Worm (Caenorhabditis elegans) whole organism, L3 larva: ENCODE results near the gene C09G4.4.

Experiments
- R02D3.7 ChIP-seq: fragments of 150-350 bp; optimal IDR thresholded peaks from 2 replicates; lab custom pipeline; 2014; ENCODE audit warnings: missing biosample characterization, missing genetic modification characterization
- ZK546.5 ChIP-seq: sonication (generic microtip); optimal IDR thresholded peaks from 2 replicates; lab custom pipeline; 2017; ENCODE audit warnings: missing biosample characterization, missing genetic modification characterization
- aly-2 ChIP-seq: fragments of 150-350 bp; optimal IDR thresholded peaks from 2 replicates; lab custom pipeline; 2014; ENCODE audit warnings: missing biosample characterization, missing genetic modification characterization
- ama-1 ChIP-seq: fragments of 150-350 bp; optimal IDR thresholded peaks from 2 replicates; lab custom pipeline; 2018
- ceh-28 ChIP-seq: fragments of 150-350 bp; optimal IDR thresholded peaks from 2 replicates; lab custom pipeline; 2014; ENCODE audit warnings: missing biosample characterization, missing genetic modification reagents, missing genetic modification characterization
- ceh-82 ChIP-seq: fragments of 150-350 bp; optimal IDR thresholded peaks from 2 replicates; lab custom pipeline; 2014; ENCODE audit warnings: missing biosample characterization, missing genetic modification characterization
- ceh-9 ChIP-seq: sonication (generic microtip); optimal IDR thresholded peaks from 2 replicates; lab custom pipeline; 2018; ENCODE audit warnings: missing biosample characterization, missing genetic modification characterization
- daf-12 ChIP-seq: fragments of 150-350 bp; optimal IDR thresholded peaks from 2 replicates; lab custom pipeline; 2014; ENCODE audit warnings: missing biosample characterization, missing genetic modification reagents, missing genetic modification characterization
- egl-5 ChIP-seq: fragments of 150-350 bp; optimal IDR thresholded peaks from 2 replicates; lab custom pipeline; 2017; ENCODE audit warnings: missing biosample characterization, missing genetic modification reagents, missing genetic modification characterization, inconsistent platforms
- elt-1 ChIP-seq: fragments of 150-350 bp; optimal IDR thresholded peaks from 2 replicates; lab custom pipeline; 2014; ENCODE audit warnings: missing biosample characterization, missing genetic modification characterization
- elt-2 ChIP-seq: sonication (generic microtip); optimal IDR thresholded peaks from 2 replicates; lab custom pipeline; 2016; ENCODE audit warnings: missing genetic modification reagents, mild to moderate bottlenecking, missing genetic modification characterization, missing compliant biosample characterization
- elt-3 ChIP-seq, 3 experiments: fragments of 150-350 bp in 1 of 3; sonication (generic microtip) in 2 of 3; optimal IDR thresholded peaks; 2 replicates in 2 of 3; 4 replicates in 1 of 3; lab custom pipeline; 2014 to 2017; ENCODE audit warnings: missing biosample characterization in 3 of 3, missing genetic modification characterization in 3 of 3
- eor-1 ChIP-seq, 2 experiments: fragments of 150-350 bp; optimal IDR thresholded peaks; 2 replicates each; lab custom pipeline; 2014 to 2018; ENCODE audit warnings: missing biosample characterization in 2 of 2, missing genetic modification characterization in 2 of 2
- fkh-10 ChIP-seq: sonication (generic microtip); optimal IDR thresholded peaks from 2 replicates; lab custom pipeline; 2017; ENCODE audit warnings: missing biosample characterization, missing genetic modification reagents, missing genetic modification characterization
- jun-1 ChIP-seq: fragments of 150-350 bp; optimal IDR thresholded peaks from 2 replicates; lab custom pipeline; 2014; ENCODE audit warnings: missing biosample characterization, missing genetic modification reagents, missing genetic modification characterization
- lin-15B ChIP-seq: fragments of 150-350 bp; optimal IDR thresholded peaks from 2 replicates; lab custom pipeline; 2014; ENCODE audit warnings: missing biosample characterization, missing genetic modification characterization
- lin-39 ChIP-seq: fragments of 150-350 bp; optimal IDR thresholded peaks from 2 replicates; lab custom pipeline; 2018; ENCODE audit warnings: missing biosample characterization, missing genetic modification reagents, missing genetic modification characterization
- lsy-12 ChIP-seq: sonication (generic microtip); optimal IDR thresholded peaks from 2 replicates; lab custom pipeline; 2016; ENCODE audit warnings: mild to moderate bottlenecking, missing genetic modification characterization, missing compliant biosample characterization
- mdl-1 ChIP-seq: fragments of 150-350 bp; optimal IDR thresholded peaks from 2 replicates; lab custom pipeline; 2014; ENCODE audit warnings: missing biosample characterization, missing genetic modification characterization
- mml-1 ChIP-seq: fragments of 150-350 bp; sonication (generic microtip); optimal IDR thresholded peaks from 3 replicates; lab custom pipeline; 2014; ENCODE audit warnings: missing biosample characterization, missing genetic modification characterization
- nfya-1 ChIP-seq: sonication (generic microtip); optimal IDR thresholded peaks from 2 replicates; lab custom pipeline; 2017; ENCODE audit warnings: missing genetic modification characterization, mild to moderate bottlenecking, missing compliant biosample characterization, antibody characterized with exemption, moderate library complexity; ENCODE audit not compliant: insufficient read depth
- nhr-12 ChIP-seq: fragments of 150-350 bp; optimal IDR thresholded peaks from 2 replicates; lab custom pipeline; 2014; ENCODE audit warnings: missing biosample characterization, missing genetic modification characterization
- nhr-23 ChIP-seq: fragments of 150-350 bp; optimal IDR thresholded peaks from 2 replicates; lab custom pipeline; 2014; ENCODE audit warnings: missing biosample characterization, missing genetic modification reagents, missing genetic modification characterization
- nhr-237 ChIP-seq: fragments of 150-350 bp; optimal IDR thresholded peaks from 2 replicates; lab custom pipeline; 2014; ENCODE audit warnings: missing biosample characterization, missing genetic modification characterization
- nhr-25 ChIP-seq: sonication (generic microtip); optimal IDR thresholded peaks from 2 replicates; lab custom pipeline; 2017; ENCODE audit warnings: missing biosample characterization, missing genetic modification characterization
- nhr-43 ChIP-seq: sonication (generic microtip); optimal IDR thresholded peaks from 2 replicates; lab custom pipeline; 2016; ENCODE audit warnings: mild to moderate bottlenecking, missing genetic modification characterization, missing compliant biosample characterization; ENCODE audit not compliant: poor library complexity, severe bottlenecking
- nhr-76 ChIP-seq: fragments of 150-350 bp; sonication (generic microtip); optimal IDR thresholded peaks from 5 replicates; lab custom pipeline; 2014; ENCODE audit warnings: missing biosample characterization, missing genetic modification characterization
- nhr-77 ChIP-seq: fragments of 150-350 bp; optimal IDR thresholded peaks from 2 replicates; lab custom pipeline; 2014; ENCODE audit warnings: missing biosample characterization, missing genetic modification characterization
- pqm-1 ChIP-seq: fragments of 150-350 bp; optimal IDR thresholded peaks from 2 replicates; lab custom pipeline; 2017; ENCODE audit warnings: missing biosample characterization, missing genetic modification characterization, inconsistent platforms
- sea-2 ChIP-seq: fragments of 150-350 bp; sonication (generic microtip); optimal IDR thresholded peaks from 4 replicates; lab custom pipeline; 2014; ENCODE audit warnings: missing biosample characterization, missing genetic modification reagents, missing genetic modification characterization
- skn-1 ChIP-seq: fragments of 150-350 bp; optimal IDR thresholded peaks from 2 replicates; lab custom pipeline; 2014; ENCODE audit warnings: missing biosample characterization, missing genetic modification characterization
- snpc-4 ChIP-seq: fragments of 150-350 bp; optimal IDR thresholded peaks from 2 replicates; lab custom pipeline; 2014; ENCODE audit warnings: missing biosample characterization, missing genetic modification characterization
- tbx-2 ChIP-seq: sonication (generic microtip); optimal IDR thresholded peaks from 2 replicates; lab custom pipeline; 2016; ENCODE audit warnings: mild to moderate bottlenecking, missing genetic modification characterization, missing compliant biosample characterization
- unc-39 ChIP-seq: sonication (generic microtip); optimal IDR thresholded peaks from 4 replicates; lab custom pipeline; 2017; ENCODE audit warnings: missing biosample characterization, missing genetic modification characterization
- ztf-11 ChIP-seq: fragments of 150-350 bp; optimal IDR thresholded peaks from 2 replicates; lab custom pipeline; 2014; ENCODE audit warnings: missing biosample characterization, missing genetic modification characterization
- ztf-4 ChIP-seq: fragments of 150-350 bp; optimal IDR thresholded peaks from 2 replicates; lab custom pipeline; 2014; ENCODE audit warnings: missing biosample characterization, missing genetic modification characterization

The C09G4.4 gene

DNA sequence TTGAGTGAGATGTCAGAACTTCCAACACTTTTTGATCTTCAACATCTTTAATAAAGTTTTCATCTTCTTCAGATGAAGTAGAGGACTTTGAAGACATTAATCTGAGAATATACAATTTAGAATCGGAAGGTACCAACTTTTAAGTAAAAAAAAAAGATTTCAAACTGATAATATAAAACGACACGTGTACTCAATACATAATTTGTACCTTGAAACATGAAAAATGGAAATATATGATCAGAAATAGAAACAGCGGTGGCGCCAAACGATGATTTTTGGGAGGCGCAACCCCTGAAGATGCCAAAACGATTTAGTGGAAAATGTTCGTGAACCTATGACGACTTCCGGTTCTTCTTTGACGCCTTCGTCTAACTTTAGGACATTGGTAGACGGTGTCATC is 40.3 kb upstream of the C09G4.4 start, which contains the start of gene oat-1:
oat-1 (minus strand) TSS at position 101 of the 400 bp plus-strand sequence.
- TF ChIP-seq lin-39 (tag; lab: Kevin White, UChicago) (no peak), aly-2 (no peak), ztf-4 (tag; lab: Kevin White, UChicago) (no peak), mml-1 (tag; lab: Kevin White, UChicago) (no peak), elt-1 (tag; lab: Kevin White, UChicago) (no peak)
- TF ChIP-seq, all 47 proteins: peak for 0

DNA sequence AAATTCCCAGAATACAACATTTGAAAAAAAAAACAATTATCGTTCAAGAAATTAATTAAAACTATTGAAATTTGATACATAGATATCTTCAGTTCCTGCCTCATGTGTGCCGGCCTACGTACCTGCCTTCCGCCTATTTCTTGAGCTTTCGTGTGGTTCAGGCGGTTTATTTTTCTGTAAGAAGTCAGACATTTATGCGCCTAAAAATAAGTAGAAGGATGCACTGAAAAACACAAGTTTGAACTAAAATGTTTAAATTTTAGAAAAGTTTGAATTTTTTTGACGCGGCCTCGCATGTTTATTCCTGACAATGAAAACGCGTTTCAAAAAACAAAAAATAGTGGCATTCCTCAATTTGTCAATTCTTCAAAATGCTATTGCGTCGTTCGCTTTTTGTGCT is 39.0 kb upstream of the C09G4.4 start, which contains the start of gene C28C12.11:
C28C12.11 (plus strand) TSS at position 301 of the 400 bp plus-strand sequence.
- no peak for TF ChIP-seq nhr-43 (tag; lab: Kevin White, UChicago)
- TF ChIP-seq mdl-1 (tag; lab: Kevin White, UChicago) = no peak
- TF ChIP-seq nhr-23 (tag; lab: Kevin White, UChicago) = no peak
- no peak for TF ChIP-seq daf-12 (tag; lab: Kevin White, UChicago)
- no peak for TF ChIP-seq ceh-82 (tag; lab: Kevin White, UChicago)
- TF ChIP-seq ceh-9 (tag; lab: Kevin White, UChicago) = no peak
- TF ChIP-seq lsy-12 = no peak
- no peak for TF ChIP-seq fkh-10 (GFP tag; lab: Kevin White, UChicago)
- no peak for TF ChIP-seq unc-39
- no peak for TF ChIP-seq egl-5
- TF ChIP-seq eor-1 (tag; optimal IDR thresholded peaks at IDR 0.05; lab: Kevin White, UChicago) = no peak
- TF ChIP-seq R02D3.7 (tag; lab: Kevin White, UChicago) = no peak
- no peak for TF ChIP-seq nhr-12 (tag; lab: Kevin White, UChicago)
- TF ChIP-seq nfya-1 (tag; lab: Kevin White, UChicago) = no peak
- no peak for TF ChIP-seq nhr-25 (tag; lab: Kevin White, UChicago)
- no peak for TF ChIP-seq jun-1 (tag; lab: Kevin White, UChicago)
- TF ChIP-seq ZK546.5 (tag; lab: Kevin White, UChicago) = no peak
- TF ChIP-seq elt-3 (tag; optimal IDR thresholded peaks at IDR 0.05; lab: Kevin White, UChicago) = no peak
- TF ChIP-seq, all 47 proteins: peak for 0

DNA sequence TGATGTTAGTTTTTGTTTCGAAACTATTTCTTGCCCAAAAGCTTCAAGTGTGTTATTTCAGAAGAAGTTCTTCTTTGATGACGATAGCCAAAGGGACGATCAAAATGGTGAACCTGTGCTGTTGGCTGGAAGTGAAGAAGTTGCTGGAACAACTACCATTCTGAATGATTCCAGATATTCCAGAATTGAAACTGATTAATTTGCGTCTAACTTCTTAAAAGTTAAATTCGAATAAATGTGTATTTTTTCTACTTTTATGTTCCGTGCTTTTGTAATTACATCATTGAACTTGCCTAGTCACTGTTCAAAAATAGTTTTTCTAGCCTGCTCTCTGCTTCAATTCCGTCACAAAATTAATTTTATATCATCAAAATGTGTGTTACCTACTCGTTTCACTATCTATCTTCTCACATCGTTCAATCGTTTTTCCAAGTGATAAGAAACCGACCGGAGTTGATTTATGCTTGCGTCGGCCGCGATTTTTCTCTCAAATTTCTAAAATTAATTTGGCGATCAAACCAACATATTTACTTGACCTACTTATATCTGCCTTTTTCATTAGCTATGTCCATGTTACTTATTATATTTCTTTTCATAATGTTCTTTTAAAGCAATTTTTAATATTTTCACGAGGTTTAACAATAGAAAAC is 37.6 kb upstream of the C09G4.4 start:
- TF ChIP-seq skn-1 (tag; lab: Kevin White, UChicago) = no peak
- TF ChIP-seq ama-1 (lab: Kevin White, UChicago) = no peak
- TF ChIP-seq lin-15B (tag; lab: Kevin White, UChicago) = no peak
- no peak for TF ChIP-seq ZK546.5 (tag; lab: Kevin White, UChicago)
- TF ChIP-seq aly-2 = no peak
- TF ChIP-seq egl-5 = no peak
- TF ChIP-seq unc-39 = no peak
- TF ChIP-seq elt-1 (tag; lab: Kevin White, UChicago) = no peak
- TF ChIP-seq jun-1 (tag; lab: Kevin White, UChicago) = no peak
- peak; percentile 82 for TF ChIP-seq elt-2 (tag; lab: Kevin White, UChicago)
- no peak for TF ChIP-seq nhr-76 (tag; lab: Kevin White, UChicago)
- TF ChIP-seq ceh-28 (tag; lab: Kevin White, UChicago) = no peak
- no peak for TF ChIP-seq tbx-2 (tag; lab: Kevin White, UChicago)
- TF ChIP-seq ztf-11 (tag; lab: Kevin White, UChicago) = no peak
- TF ChIP-seq nhr-43 (tag; lab: Kevin White, UChicago) = no peak
- TF ChIP-seq snpc-4 (tag; lab: Kevin White, UChicago) = peak; percentile 22
- TF ChIP-seq lsy-12 = no peak
- TF ChIP-seq pqm-1 = peak; percentile 63
- TF ChIP-seq mml-1 (tag; lab: Kevin White, UChicago) = no peak
- no peak for TF ChIP-seq nhr-12 (tag; lab: Kevin White, UChicago)
- no peak for TF ChIP-seq nhr-23 (tag; lab: Kevin White, UChicago)
- no peak for TF ChIP-seq nhr-237 (tag; lab: Kevin White, UChicago)
- TF ChIP-seq elt-3 (tag; optimal IDR thresholded peaks at IDR 0.05; lab: Kevin White, UChicago) = no peak

DNA sequence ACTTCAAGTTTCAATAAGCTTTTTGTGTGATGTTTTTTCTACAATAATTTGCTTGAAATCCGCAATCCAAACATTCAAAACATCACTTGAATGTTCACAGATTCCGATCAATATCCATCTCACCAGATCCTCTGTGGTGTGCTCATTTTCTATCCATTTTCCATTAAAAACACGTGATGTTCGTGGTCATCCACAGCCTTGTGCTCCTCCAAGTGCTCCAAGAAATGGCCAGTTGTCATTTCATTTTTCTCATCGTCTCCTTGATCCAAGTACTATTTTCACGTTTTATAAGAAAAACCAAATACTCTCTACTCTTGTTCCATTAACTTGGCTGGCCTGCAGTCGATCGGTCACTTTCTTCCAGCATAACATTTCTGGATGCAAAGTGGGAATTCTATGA is 36.6 kb upstream of the C09G4.4 start:
- TF ChIP-seq egl-5 = no peak
- no peak for TF ChIP-seq nhr-237 (tag; lab: Kevin White, UChicago)
- no peak for TF ChIP-seq nhr-77
- no peak for TF ChIP-seq lin-39 (tag; lab: Kevin White, UChicago)
- no peak for TF ChIP-seq sea-2 (GFP tag; lab: Kevin White, UChicago)
- TF ChIP-seq, all 47 proteins: peak for 0
